Worm (Caenorhabditis elegans): Measurements from ENCODE around the gene ttb-1.

ttb-1 gene

ce11 chrV:176870-177467 is 20.4 kb downstream of the ttb-1 start, which contains the start of gene cul-3 (continued):
- TF ChIP-seq snpc-4 (tag; optimal IDR thresholded peaks at IDR 0.05) (peak; percentile 57), dpl-1 (GFP tag; optimal IDR thresholded peaks at IDR 0.05) (peak; percentile 59 to 79 (median 78)), nhr-76 (tag; optimal IDR thresholded peaks at IDR 0.05) (no peak), C04F5.9 (tag; optimal IDR thresholded peaks at IDR 0.05) (peak; percentile 53), mep-1 (tag; optimal IDR thresholded peaks at IDR 0.05) (peak; percentile 89), nhr-77 (tag; optimal IDR thresholded peaks at IDR 0.05) (peak; percentile 32), mab-9 (GFP tag; IDR thresholded peaks at IDR 0.05) (peak; percentile 10; the same call in 1 of the 2 replicates), unc-30 (tag; optimal IDR thresholded peaks at IDR 0.05) (no peak), fkh-8 (tag; optimal IDR thresholded peaks at IDR 0.05) (peak; percentile 47), nhr-90 (tag; optimal IDR thresholded peaks at IDR 0.05; ENCODE audit: poor library complexity) (peak; percentile 71), lin-39 (tag; optimal IDR thresholded peaks at IDR 0.05) (peak; percentile 75), ztf-4 (tag; optimal IDR thresholded peaks at IDR 0.05) (no peak), unc-98 (GFP tag; IDR thresholded peaks at IDR 0.05) (no peak), lin-15B (tag; optimal IDR thresholded peaks at IDR 0.05) (peak; percentile 54), unc-130 (tag; optimal IDR thresholded peaks at IDR 0.05) (peak; percentile 52)

ce11 chrV:185124-185523 is 28.5 kb downstream of the ttb-1 start:
- TF ChIP-seq pqm-1 (tag; optimal IDR thresholded peaks at IDR 0.05) (no peak), aly-2 (tag; optimal IDR thresholded peaks at IDR 0.05) (no peak), nhr-11 (tag; optimal IDR thresholded peaks at IDR 0.05) (no peak), sptf-1 (tag; optimal IDR thresholded peaks at IDR 0.05) (no peak), ceh-8 (GFP tag; optimal IDR thresholded peaks at IDR 0.05) (no peak), nhr-12 (tag; optimal IDR thresholded peaks at IDR 0.05) (no peak), ceh-90 (tag; optimal IDR thresholded peaks at IDR 0.05) (no peak)

DNA sequence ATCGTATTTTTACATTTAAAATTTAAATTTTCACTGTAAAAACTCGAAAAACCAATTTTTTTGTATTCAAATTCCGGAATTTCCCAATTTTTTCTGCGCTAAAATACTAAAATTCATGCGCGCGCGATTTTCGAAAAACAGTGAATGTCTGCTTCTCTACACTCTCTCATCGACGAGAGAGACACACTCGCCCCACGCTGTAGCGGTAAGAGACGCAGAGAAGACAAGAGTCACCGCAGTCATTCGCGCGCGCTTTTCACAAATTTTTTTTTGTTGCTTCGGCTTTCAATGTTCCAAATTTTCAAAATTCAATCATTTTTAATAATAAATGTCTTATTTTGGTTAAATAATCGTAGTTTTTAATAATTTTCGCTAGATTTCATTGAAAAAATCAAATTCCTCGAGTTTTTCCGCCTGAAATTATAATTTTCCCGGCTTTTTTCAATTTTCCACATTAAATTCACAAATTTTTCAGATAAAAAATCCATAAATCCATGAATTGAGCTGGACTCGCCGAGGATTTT is 29.1 kb downstream of the ttb-1 start, which contains the start of gene arid-1:
Gene arid-1, plus strand, starts transcription at position 474 of the 524 bp plus-strand sequence.
- TF ChIP-seq F16B12.6 (tag; optimal IDR thresholded peaks at IDR 0.05) (peak; percentile 44), mep-1 (tag; optimal IDR thresholded peaks at IDR 0.05) (peak; percentile 27), alr-1 (tag; optimal IDR thresholded peaks at IDR 0.05; ENCODE audit: borderline replicate concordance) (no peak), nhr-28 (tag; optimal IDR thresholded peaks at IDR 0.05) (no peak), lin-14 (GFP tag; optimal IDR thresholded peaks at IDR 0.05) (no peak), lin-15B (tag; optimal IDR thresholded peaks at IDR 0.05) (peak; percentile 21), ceh-82 (tag; optimal IDR thresholded peaks at IDR 0.05) (peak in 2 of 3 experiments; percentile 0 to 44), unc-130 (tag; optimal IDR thresholded peaks at IDR 0.05) (no peak), snu-23 (GFP tag; optimal IDR thresholded peaks at IDR 0.05) (peak; percentile 61), fos-1 (tag; optimal IDR thresholded peaks at IDR 0.05) (no peak), unc-86 (tag; optimal IDR thresholded peaks at IDR 0.05) (no peak), vab-15 (tag; optimal IDR thresholded peaks at IDR 0.05) (no peak), nhr-71 (tag; optimal IDR thresholded peaks at IDR 0.05) (peak; percentile 64), efl-1 (optimal IDR thresholded peaks at IDR 0.05) (peak; percentile 76 to 81), efl-1 (GFP tag; optimal IDR thresholded peaks at IDR 0.05 in 1 of 2) (peak; percentile 74 to 96), xbp-1 (tag; optimal IDR thresholded peaks at IDR 0.05) (peak; percentile 8), lin-35 (GFP tag; optimal IDR thresholded peaks at IDR 0.05) (peak; percentile 74 to 87), snpc-4 (tag; optimal IDR thresholded peaks at IDR 0.05) (peak; percentile 18), tbx-2 (tag; optimal IDR thresholded peaks at IDR 0.05) (peak; percentile 34), swsn-7 (tag; optimal IDR thresholded peaks at IDR 0.05) (peak; percentile 48), nhr-47 (tag; optimal IDR thresholded peaks at IDR 0.05) (peak; percentile 49), skn-1 (tag; optimal IDR thresholded peaks at IDR 0.05) (peak; percentile 58), nhr-20 (tag; optimal IDR thresholded peaks at IDR 0.05) (peak; percentile 35), efl-3 (GFP tag; optimal IDR thresholded peaks at IDR 0.05) (no peak), elt-3 (tag; optimal IDR thresholded peaks at IDR 0.05) (peak in 1 of 6 experiments; percentile 32), mdl-1 (tag; optimal IDR thresholded peaks at IDR 0.05) (peak in 1 of 2 experiments; percentile 41), nhr-12 (tag; optimal IDR thresholded peaks at IDR 0.05) (no peak), lsy-2 (tag; optimal IDR thresholded peaks at IDR 0.05) (peak; percentile 15 to 56), isw-1 (GFP tag; IDR thresholded peaks at IDR 0.05) (peak; percentile 9), elt-2 (tag; optimal IDR thresholded peaks at IDR 0.05) (no peak), aly-2 (tag; optimal IDR thresholded peaks at IDR 0.05) (no peak), irx-1 (tag; optimal IDR thresholded peaks at IDR 0.05) (peak; percentile 7), nhr-90 (tag; optimal IDR thresholded peaks at IDR 0.05; ENCODE audit: poor library complexity) (peak; percentile 26), nhr-77 (tag; optimal IDR thresholded peaks at IDR 0.05) (no peak)

Measured in whole organism, L1 larva.